Fruit fly (Drosophila melanogaster) whole organism, prepupa: ENCODE measurements around the gene lmgB.

Source experiments
- Blimp-1 ChIP-seq: fragments of 200-800 bp; sonication (Bioruptor generic); optimal IDR thresholded peaks from 3 replicates; lab custom pipeline; 2017; ENCODE audit warnings: missing biosample characterization, missing genetic modification characterization, mild to moderate bottlenecking, moderate library complexity, missing genetic modification reagents
- CG10669 ChIP-seq: fragments of 200-800 bp; sonication (Bioruptor generic); optimal IDR thresholded peaks from 3 replicates; lab custom pipeline; 2018; ENCODE audit warnings: missing biosample characterization, mild to moderate bottlenecking, missing genetic modification characterization, moderate library complexity
- CG11294 ChIP-seq: fragments of 200-800 bp; sonication (Bioruptor generic); IDR thresholded peaks from 2 replicates; pipeline ENCODE4 v1.3.6; 2022; ENCODE audit warnings: missing biosample characterization, missing genetic modification characterization
- CG11902 ChIP-seq: fragments of 200-800 bp; sonication (Bioruptor generic); optimal IDR thresholded peaks from 3 replicates; lab custom pipeline; 2016; ENCODE audit warnings: missing biosample characterization, missing genetic modification characterization
- CG15336 ChIP-seq: fragments of 200-800 bp; sonication (Bioruptor generic); IDR thresholded peaks from 2 replicates; pipeline ENCODE4 v1.3.6; 2022; ENCODE audit warnings: missing biosample characterization, missing genetic modification characterization
- CG1621 ChIP-seq: fragments of 200-800 bp; sonication (Bioruptor generic); optimal IDR thresholded peaks from 3 replicates; lab custom pipeline; 2018; ENCODE audit warnings: missing biosample characterization, mild to moderate bottlenecking, missing genetic modification characterization
- CG3032 ChIP-seq: fragments of 200-800 bp; optimal IDR thresholded peaks from 2 replicates; lab custom pipeline; 2019; ENCODE audit warnings: missing biosample characterization, mild to moderate bottlenecking, missing genetic modification characterization, moderate library complexity
- CG31627 ChIP-seq: fragments of 200-800 bp; sonication (Bioruptor generic); optimal IDR thresholded peaks from 3 replicates; lab custom pipeline; 2016; ENCODE audit warnings: missing biosample characterization, missing genetic modification characterization
- CG32006 ChIP-seq: fragments of 200-800 bp; sonication (Bioruptor generic); optimal IDR thresholded peaks from 3 replicates; lab custom pipeline; 2017; ENCODE audit warnings: missing biosample characterization, mild to moderate bottlenecking, missing genetic modification characterization
- CG3919 ChIP-seq: fragments of 200-800 bp; sonication (Bioruptor generic); optimal IDR thresholded peaks from 3 replicates; lab custom pipeline; 2016; ENCODE audit warnings: missing biosample characterization, missing genetic modification characterization
- CG6276 ChIP-seq: fragments of 200-800 bp; sonication (Bioruptor generic); optimal IDR thresholded peaks from 2 replicates; lab custom pipeline; 2017; ENCODE audit warnings: missing biosample characterization, mild to moderate bottlenecking, missing genetic modification characterization
- CG6792 ChIP-seq: fragments of 200-800 bp; sonication (Bioruptor generic); optimal IDR thresholded peaks from 3 replicates; lab custom pipeline; 2016; ENCODE audit warnings: missing biosample characterization, missing genetic modification characterization
- CG6808 ChIP-seq: fragments of 200-800 bp; sonication (Bioruptor generic); optimal IDR thresholded peaks from 3 replicates; lab custom pipeline; 2017; ENCODE audit warnings: missing biosample characterization, missing genetic modification characterization, mild to moderate bottlenecking, moderate library complexity, missing genetic modification reagents
- CG6854 ChIP-seq: fragments of 200-800 bp; sonication (Bioruptor generic); optimal IDR thresholded peaks from 2 replicates; lab custom pipeline; 2017; ENCODE audit warnings: missing biosample characterization, mild to moderate bottlenecking, missing genetic modification characterization
- CG8119 ChIP-seq: fragments of 200-800 bp; sonication (Bioruptor generic); IDR thresholded peaks from 3 replicates; pipeline ENCODE4 v1.3.6; 2022; ENCODE audit warnings: missing biosample characterization, missing genetic modification characterization
- CG9139 ChIP-seq: fragments of 200-800 bp; sonication (Bioruptor generic); optimal IDR thresholded peaks from 3 replicates; lab custom pipeline; 2017; ENCODE audit warnings: missing biosample characterization, mild to moderate bottlenecking, missing genetic modification characterization
- Eip75B ChIP-seq: fragments of 200-800 bp; sonication (Bioruptor generic); optimal IDR thresholded peaks from 3 replicates; lab custom pipeline; 2016; ENCODE audit warnings: missing biosample characterization, missing genetic modification characterization
- Eip78C ChIP-seq: fragments of 200-800 bp; sonication (Bioruptor generic); peaks from one replicate; lab custom pipeline; 2016; ENCODE audit warnings: missing biosample characterization, missing genetic modification characterization
- Eip93F ChIP-seq: fragments of 200-800 bp; sonication (Bioruptor generic); optimal IDR thresholded peaks from 2 replicates; lab custom pipeline; 2016; ENCODE audit warnings: missing biosample characterization, mild to moderate bottlenecking, missing genetic modification characterization
- Hr38 ChIP-seq: sonication (Bioruptor generic); optimal IDR thresholded peaks from 2 replicates; lab custom pipeline; 2016; ENCODE audit warnings: missing biosample characterization, missing genetic modification characterization
- Hr39 ChIP-seq: fragments of 200-800 bp; sonication (Bioruptor generic); optimal IDR thresholded peaks from 2 replicates; lab custom pipeline; 2016; ENCODE audit warnings: missing biosample characterization, missing genetic modification characterization
- Hr4 ChIP-seq: fragments of 200-800 bp; sonication (Bioruptor generic); optimal IDR thresholded peaks from 3 replicates; lab custom pipeline; 2016; ENCODE audit warnings: missing biosample characterization, missing genetic modification characterization
- Lpt ChIP-seq: fragments of 200-800 bp; sonication (Bioruptor generic); optimal IDR thresholded peaks from 3 replicates; lab custom pipeline; 2016; ENCODE audit warnings: missing biosample characterization, missing genetic modification characterization
- Met ChIP-seq: fragments of 200-800 bp; sonication (Bioruptor generic); optimal IDR thresholded peaks from 3 replicates; lab custom pipeline; 2016; ENCODE audit warnings: missing biosample characterization, missing genetic modification characterization
- OdsH ChIP-seq: fragments of 200-800 bp; sonication (Bioruptor generic); optimal IDR thresholded peaks from 3 replicates; lab custom pipeline; 2016; ENCODE audit warnings: missing biosample characterization, missing genetic modification characterization
- Smox ChIP-seq: fragments of 200-800 bp; sonication (Bioruptor generic); optimal IDR thresholded peaks from 3 replicates; lab custom pipeline; 2016; ENCODE audit warnings: missing biosample characterization, missing genetic modification characterization
- Sox102F ChIP-seq: fragments of 200-800 bp; sonication (Bioruptor generic); optimal IDR thresholded peaks from 2 replicates; lab custom pipeline; 2016; ENCODE audit warnings: missing biosample characterization, mild to moderate bottlenecking, missing genetic modification characterization
- Sox14 ChIP-seq: fragments of 200-800 bp; sonication (Bioruptor generic); optimal IDR thresholded peaks from 3 replicates; lab custom pipeline; 2016; ENCODE audit warnings: missing biosample characterization, missing genetic modification characterization
- Sox15 ChIP-seq: fragments of 200-800 bp; sonication (Bioruptor generic); optimal IDR thresholded peaks from 3 replicates; lab custom pipeline; 2016; ENCODE audit warnings: missing biosample characterization, missing genetic modification characterization
- achi ChIP-seq: fragments of 200-800 bp; sonication (Bioruptor generic); optimal IDR thresholded peaks from 3 replicates; lab custom pipeline; 2016; ENCODE audit warnings: missing biosample characterization, missing genetic modification characterization
- acj6 ChIP-seq: fragments of 200-800 bp; sonication (Bioruptor generic); optimal IDR thresholded peaks from 3 replicates; lab custom pipeline; 2016; ENCODE audit warnings: missing biosample characterization, missing genetic modification characterization
- cyc ChIP-seq: fragments of 200-800 bp; sonication (Bioruptor generic); optimal IDR thresholded peaks from 3 replicates; lab custom pipeline; 2016; ENCODE audit warnings: missing biosample characterization, missing genetic modification characterization
- dsx ChIP-seq: fragments of 200-800 bp; optimal IDR thresholded peaks from 3 replicates; lab custom pipeline; 2019; ENCODE audit warnings: missing biosample characterization, mild to moderate bottlenecking, missing genetic modification characterization, moderate library complexity; ENCODE audit not compliant: poor library complexity, severe bottlenecking
- eg ChIP-seq: fragments of 200-800 bp; sonication (Bioruptor generic); IDR thresholded peaks from 3 replicates; pipeline ENCODE4 v1.3.6; 2022; ENCODE audit warnings: missing biosample characterization, missing genetic modification characterization
- esn ChIP-seq: fragments of 200-800 bp; sonication (Bioruptor generic); optimal IDR thresholded peaks from 2 replicates; lab custom pipeline; 2016; ENCODE audit warnings: missing biosample characterization, mild to moderate bottlenecking, missing genetic modification characterization, moderate library complexity
- fd59A ChIP-seq: fragments of 200-800 bp; sonication (Bioruptor generic); optimal IDR thresholded peaks from 2 replicates; lab custom pipeline; 2017; ENCODE audit warnings: missing biosample characterization, mild to moderate bottlenecking, missing genetic modification characterization, missing genetic modification reagents
- fd85E ChIP-seq: fragments of 200-800 bp; sonication (Bioruptor generic); optimal IDR thresholded peaks from 3 replicates; lab custom pipeline; 2016; ENCODE audit warnings: missing biosample characterization, missing genetic modification characterization
- net ChIP-seq: fragments of 200-800 bp; sonication (Bioruptor generic); optimal IDR thresholded peaks from 3 replicates; lab custom pipeline; 2016; ENCODE audit warnings: missing biosample characterization, missing genetic modification characterization
- salr ChIP-seq, 2 experiments: fragments of 200-800 bp; sonication (Bioruptor generic); optimal IDR thresholded peaks; 3 replicates each; lab custom pipeline; 2016 to 2018; ENCODE audit warnings: missing biosample characterization in 2 of 2, missing genetic modification characterization in 2 of 2, mild to moderate bottlenecking in 1 of 2
- spab ChIP-seq: fragments of 200-800 bp; sonication (Bioruptor generic); optimal IDR thresholded peaks from 2 replicates; lab custom pipeline; 2017; ENCODE audit warnings: missing biosample characterization, mild to moderate bottlenecking, missing genetic modification characterization, missing genetic modification reagents
- ss ChIP-seq, 2 experiments: fragments of 200-800 bp; sonication (Bioruptor generic); optimal IDR thresholded peaks; 2 replicates in 1 of 2; 3 replicates in 1 of 2; lab custom pipeline; 2017 to 2018; ENCODE audit warnings: mild to moderate bottlenecking in 2 of 2, missing biosample characterization in 2 of 2, missing genetic modification characterization in 2 of 2, moderate library complexity in 1 of 2
- vri ChIP-seq: fragments of 200-800 bp; sonication (Bioruptor generic); optimal IDR thresholded peaks from 3 replicates; lab custom pipeline; 2016; ENCODE audit warnings: missing biosample characterization, mild to moderate bottlenecking, missing genetic modification characterization

lmgB gene

dm6 chr2L:8478911-8479706, 49.3 kb downstream of the lmgB start (continued):
- TF ChIP-seq esn (GFP tag; lab: Kevin White, UChicago) (peak; percentile 28), CG6808 (GFP tag; lab: Kevin White, UChicago) (peak; percentile 98), CG32006 (no peak), OdsH (GFP tag; lab: Kevin White, UChicago) (peak; percentile 38), net (GFP tag; lab: Kevin White, UChicago) (peak; percentile 73), fd85E (peak; percentile 38), Hr38 (no peak), CG11294 (GFP tag; lab: Robert Waterston, UW) (no peak), CG10669 (GFP tag; lab: Kevin White, UChicago) (peak; percentile 86), CG3919 (GFP tag; lab: Kevin White, UChicago) (peak; percentile 71), Eip93F (peak; percentile 22), Hr39 (GFP tag; lab: Kevin White, UChicago) (no peak), CG31627 (no peak), Lpt (GFP tag; lab: Kevin White, UChicago) (peak; percentile 82), achi (GFP tag; lab: Kevin White, UChicago) (peak; percentile 65), Sox15 (no peak), Sox14 (GFP tag; lab: Kevin White, UChicago) (peak; percentile 22), Hr4 (GFP tag; lab: Kevin White, UChicago) (peak; percentile 21), acj6 (no peak), CG15336 (GFP tag; lab: Robert Waterston, UW) (peak; percentile 81), eg (GFP tag; lab: Robert Waterston, UW) (peak; percentile 89), Eip75B (GFP tag; lab: Kevin White, UChicago) (peak; percentile 74), fd59A (GFP tag; lab: Kevin White, UChicago) (peak; percentile 70), Eip78C (peak; percentile 78), Smox (GFP tag; lab: Kevin White, UChicago) (peak; percentile 9), spab (GFP tag; lab: Kevin White, UChicago) (peak; percentile 96), vri (GFP tag; lab: Kevin White, UChicago) (peak; percentile 69), cyc (no peak), CG9139 (GFP tag; lab: Kevin White, UChicago) (peak; percentile 98), CG3032 (tag; lab: Kevin White, UChicago) (peak; percentile 77), CG1621 (tag; lab: Kevin White, UChicago) (peak; percentile 88)

dm6 chr2L:8478379-8478778, 50.0 kb downstream of the lmgB start:
- TF ChIP-seq Hr38 (no peak), salr (GFP tag; optimal IDR thresholded peaks at IDR 0.05; lab: Kevin White, UChicago) (no peak), dsx (GFP tag; lab: Kevin White, UChicago) (no peak), spab (GFP tag; lab: Kevin White, UChicago) (no peak), ss (GFP tag; optimal IDR thresholded peaks at IDR 0.05; lab: Kevin White, UChicago) (no peak), CG6854 (no peak), CG6792 (GFP tag; lab: Kevin White, UChicago) (no peak), CG32006 (no peak), Sox14 (GFP tag; lab: Kevin White, UChicago) (no peak), acj6 (no peak), OdsH (GFP tag; lab: Kevin White, UChicago) (no peak), Blimp-1 (no peak), CG8119 (GFP tag; lab: Robert Waterston, UW) (no peak), Sox102F (GFP tag; lab: Kevin White, UChicago) (no peak), fd85E (no peak), CG6276 (GFP tag; lab: Kevin White, UChicago) (no peak), Met (no peak), eg (GFP tag; lab: Robert Waterston, UW) (no peak; the same call in 2 of the 3 replicates), CG11902 (GFP tag; lab: Kevin White, UChicago) (no peak)
